Worm (Caenorhabditis elegans) whole organism, L3 larva: Measurements from ENCODE around the gene F21H12.3.

ENCODE experiments used
- R02D3.7 ChIP-seq: fragments of 150-350 bp; optimal IDR thresholded peaks from 2 replicates; lab custom pipeline; 2014; ENCODE audit warnings: missing biosample characterization, missing genetic modification characterization
- ZK546.5 ChIP-seq: sonication (generic microtip); optimal IDR thresholded peaks from 2 replicates; lab custom pipeline; 2017; ENCODE audit warnings: missing biosample characterization, missing genetic modification characterization
- aly-2 ChIP-seq: fragments of 150-350 bp; optimal IDR thresholded peaks from 2 replicates; lab custom pipeline; 2014; ENCODE audit warnings: missing biosample characterization, missing genetic modification characterization
- ama-1 ChIP-seq: fragments of 150-350 bp; optimal IDR thresholded peaks from 2 replicates; lab custom pipeline; 2018
- ceh-82 ChIP-seq: fragments of 150-350 bp; optimal IDR thresholded peaks from 2 replicates; lab custom pipeline; 2014; ENCODE audit warnings: missing biosample characterization, missing genetic modification characterization
- ceh-9 ChIP-seq: sonication (generic microtip); optimal IDR thresholded peaks from 2 replicates; lab custom pipeline; 2018; ENCODE audit warnings: missing biosample characterization, missing genetic modification characterization
- daf-12 ChIP-seq: fragments of 150-350 bp; optimal IDR thresholded peaks from 2 replicates; lab custom pipeline; 2014; ENCODE audit warnings: missing biosample characterization, missing genetic modification reagents, missing genetic modification characterization
- egl-27 ChIP-seq: sonication (generic microtip); optimal IDR thresholded peaks from 4 replicates; lab custom pipeline; 2017; ENCODE audit warnings: missing biosample characterization, missing genetic modification reagents, missing genetic modification characterization
- egl-5 ChIP-seq: fragments of 150-350 bp; optimal IDR thresholded peaks from 2 replicates; lab custom pipeline; 2017; ENCODE audit warnings: missing biosample characterization, missing genetic modification reagents, missing genetic modification characterization, inconsistent platforms
- elt-1 ChIP-seq: fragments of 150-350 bp; optimal IDR thresholded peaks from 2 replicates; lab custom pipeline; 2014; ENCODE audit warnings: missing biosample characterization, missing genetic modification characterization
- elt-2 ChIP-seq: sonication (generic microtip); optimal IDR thresholded peaks from 2 replicates; lab custom pipeline; 2016; ENCODE audit warnings: missing genetic modification reagents, mild to moderate bottlenecking, missing genetic modification characterization, missing compliant biosample characterization
- elt-3 ChIP-seq, 3 experiments: fragments of 150-350 bp in 1 of 3; sonication (generic microtip) in 2 of 3; optimal IDR thresholded peaks; 2 replicates in 2 of 3; 4 replicates in 1 of 3; lab custom pipeline; 2014 to 2017; ENCODE audit warnings: missing biosample characterization in 3 of 3, missing genetic modification characterization in 3 of 3
- eor-1 ChIP-seq, 2 experiments: fragments of 150-350 bp; optimal IDR thresholded peaks; 2 replicates each; lab custom pipeline; 2014 to 2018; ENCODE audit warnings: missing biosample characterization in 2 of 2, missing genetic modification characterization in 2 of 2
- fkh-10 ChIP-seq: sonication (generic microtip); optimal IDR thresholded peaks from 2 replicates; lab custom pipeline; 2017; ENCODE audit warnings: missing biosample characterization, missing genetic modification reagents, missing genetic modification characterization
- fkh-2 ChIP-seq: fragments of 150-350 bp; optimal IDR thresholded peaks from 2 replicates; lab custom pipeline; 2014; ENCODE audit warnings: missing biosample characterization, missing genetic modification reagents, missing genetic modification characterization
- fos-1 ChIP-seq: fragments of 150-350 bp; optimal IDR thresholded peaks from 2 replicates; lab custom pipeline; 2014; ENCODE audit warnings: missing biosample characterization, missing genetic modification characterization
- hmg-11 ChIP-seq: sonication (generic microtip); optimal IDR thresholded peaks from 2 replicates; lab custom pipeline; 2016; ENCODE audit warnings: missing genetic modification characterization, missing compliant biosample characterization
- jun-1 ChIP-seq: fragments of 150-350 bp; optimal IDR thresholded peaks from 2 replicates; lab custom pipeline; 2014; ENCODE audit warnings: missing biosample characterization, missing genetic modification reagents, missing genetic modification characterization
- lin-15B ChIP-seq: fragments of 150-350 bp; optimal IDR thresholded peaks from 2 replicates; lab custom pipeline; 2014; ENCODE audit warnings: missing biosample characterization, missing genetic modification characterization
- lin-39 ChIP-seq: fragments of 150-350 bp; optimal IDR thresholded peaks from 2 replicates; lab custom pipeline; 2018; ENCODE audit warnings: missing biosample characterization, missing genetic modification reagents, missing genetic modification characterization
- lsy-12 ChIP-seq: sonication (generic microtip); optimal IDR thresholded peaks from 2 replicates; lab custom pipeline; 2016; ENCODE audit warnings: mild to moderate bottlenecking, missing genetic modification characterization, missing compliant biosample characterization
- mml-1 ChIP-seq: fragments of 150-350 bp; sonication (generic microtip); optimal IDR thresholded peaks from 3 replicates; lab custom pipeline; 2014; ENCODE audit warnings: missing biosample characterization, missing genetic modification characterization
- nfya-1 ChIP-seq: sonication (generic microtip); optimal IDR thresholded peaks from 2 replicates; lab custom pipeline; 2017; ENCODE audit warnings: missing genetic modification characterization, mild to moderate bottlenecking, missing compliant biosample characterization, antibody characterized with exemption, moderate library complexity; ENCODE audit not compliant: insufficient read depth
- nhr-11 ChIP-seq: fragments of 150-350 bp; optimal IDR thresholded peaks from 2 replicates; lab custom pipeline; 2014; ENCODE audit warnings: missing biosample characterization, missing genetic modification characterization
- nhr-23 ChIP-seq: fragments of 150-350 bp; optimal IDR thresholded peaks from 2 replicates; lab custom pipeline; 2014; ENCODE audit warnings: missing biosample characterization, missing genetic modification reagents, missing genetic modification characterization
- nhr-237 ChIP-seq: fragments of 150-350 bp; optimal IDR thresholded peaks from 2 replicates; lab custom pipeline; 2014; ENCODE audit warnings: missing biosample characterization, missing genetic modification characterization
- nhr-25 ChIP-seq: sonication (generic microtip); optimal IDR thresholded peaks from 2 replicates; lab custom pipeline; 2017; ENCODE audit warnings: missing biosample characterization, missing genetic modification characterization
- nhr-28 ChIP-seq: fragments of 150-350 bp; optimal IDR thresholded peaks from 2 replicates; lab custom pipeline; 2014; ENCODE audit warnings: missing biosample characterization, missing genetic modification characterization
- nhr-43 ChIP-seq: sonication (generic microtip); optimal IDR thresholded peaks from 2 replicates; lab custom pipeline; 2016; ENCODE audit warnings: mild to moderate bottlenecking, missing genetic modification characterization, missing compliant biosample characterization; ENCODE audit not compliant: poor library complexity, severe bottlenecking
- nhr-67 ChIP-seq: fragments of 150-350 bp; optimal IDR thresholded peaks from 2 replicates; lab custom pipeline; 2014; ENCODE audit warnings: missing biosample characterization, missing genetic modification characterization
- nhr-76 ChIP-seq: fragments of 150-350 bp; sonication (generic microtip); optimal IDR thresholded peaks from 5 replicates; lab custom pipeline; 2014; ENCODE audit warnings: missing biosample characterization, missing genetic modification characterization
- pha-4 ChIP-seq: fragments of 150-350 bp; optimal IDR thresholded peaks from 2 replicates; lab custom pipeline; 2014; ENCODE audit warnings: missing biosample characterization, missing genetic modification reagents, missing genetic modification characterization
- pqm-1 ChIP-seq: fragments of 150-350 bp; optimal IDR thresholded peaks from 2 replicates; lab custom pipeline; 2017; ENCODE audit warnings: missing biosample characterization, missing genetic modification characterization, inconsistent platforms
- sea-2 ChIP-seq: fragments of 150-350 bp; sonication (generic microtip); optimal IDR thresholded peaks from 4 replicates; lab custom pipeline; 2014; ENCODE audit warnings: missing biosample characterization, missing genetic modification reagents, missing genetic modification characterization
- skn-1 ChIP-seq: fragments of 150-350 bp; optimal IDR thresholded peaks from 2 replicates; lab custom pipeline; 2014; ENCODE audit warnings: missing biosample characterization, missing genetic modification characterization
- snpc-4 ChIP-seq: fragments of 150-350 bp; optimal IDR thresholded peaks from 2 replicates; lab custom pipeline; 2014; ENCODE audit warnings: missing biosample characterization, missing genetic modification characterization
- tbx-2 ChIP-seq: sonication (generic microtip); optimal IDR thresholded peaks from 2 replicates; lab custom pipeline; 2016; ENCODE audit warnings: mild to moderate bottlenecking, missing genetic modification characterization, missing compliant biosample characterization
- unc-39 ChIP-seq: sonication (generic microtip); optimal IDR thresholded peaks from 4 replicates; lab custom pipeline; 2017; ENCODE audit warnings: missing biosample characterization, missing genetic modification characterization
- unc-62 ChIP-seq: fragments of 150-350 bp; sonication (generic microtip); optimal IDR thresholded peaks from 4 replicates; lab custom pipeline; 2014; ENCODE audit warnings: missing biosample characterization, missing genetic modification reagents, missing genetic modification characterization
- zag-1 ChIP-seq: fragments of 150-350 bp; optimal IDR thresholded peaks from 2 replicates; lab custom pipeline; 2014; ENCODE audit warnings: missing biosample characterization, missing genetic modification characterization

The F21H12.3 gene

ce11 chrII:6118163-6118562, 35.4 kb downstream of the F21H12.3 start, which contains the start of gene C29H12.6:
Gene C29H12.6, minus strand, starts transcription at chrII:6118263.
- TF ChIP-seq ceh-9 (tag; lab: Kevin White, UChicago) (no peak), nfya-1 (no peak), egl-27 (tag; lab: Kevin White, UChicago) (no peak), ZK546.5 (tag; lab: Kevin White, UChicago) (no peak), jun-1 (tag; lab: Kevin White, UChicago) (no peak), R02D3.7 (tag; lab: Kevin White, UChicago) (no peak), sea-2 (GFP tag; lab: Kevin White, UChicago) (no peak), pqm-1 (tag; lab: Kevin White, UChicago) (no peak), nhr-237 (tag; lab: Kevin White, UChicago) (no peak), nhr-76 (tag; lab: Kevin White, UChicago) (no peak), fos-1 (no peak), nhr-11 (tag; lab: Kevin White, UChicago) (no peak), ama-1 (lab: Kevin White, UChicago) (no peak), nhr-25 (tag; lab: Kevin White, UChicago) (no peak)
- TF ChIP-seq, all 47 proteins: peak for 0

ce11 chrII:6120548-6120947, 37.8 kb downstream of the F21H12.3 start:
- TF ChIP-seq fkh-2 (tag; lab: Kevin White, UChicago), result no peak
- no peak for TF ChIP-seq mml-1 (tag; lab: Kevin White, UChicago)
- no peak for TF ChIP-seq skn-1 (tag; lab: Kevin White, UChicago)
- no peak for TF ChIP-seq daf-12
- TF ChIP-seq jun-1 (tag; lab: Kevin White, UChicago), result no peak
- TF ChIP-seq unc-39 (tag; lab: Kevin White, UChicago), result no peak
- TF ChIP-seq nhr-67, result no peak
- TF ChIP-seq lin-39 (tag; lab: Kevin White, UChicago), result no peak
- TF ChIP-seq fos-1, result no peak
- TF ChIP-seq ZK546.5 (tag; lab: Kevin White, UChicago), result no peak

- TF ChIP-seq fkh-10 (GFP tag; lab: Kevin White, UChicago) (no peak), nhr-25 (tag; lab: Kevin White, UChicago) (no peak), lin-15B (tag; lab: Kevin White, UChicago) (peak; percentile 14), ceh-82 (tag; lab: Kevin White, UChicago) (no peak), nhr-28 (tag; lab: Kevin White, UChicago) (no peak), tbx-2 (tag; lab: Kevin White, UChicago) (no peak), hmg-11 (no peak), nhr-76 (tag; lab: Kevin White, UChicago) (no peak), nhr-237 (tag; lab: Kevin White, UChicago) (no peak), aly-2 (no peak), snpc-4 (tag; lab: Kevin White, UChicago) (peak; percentile 40), mml-1 (tag; lab: Kevin White, UChicago) (no peak), lin-39 (tag; lab: Kevin White, UChicago) (no peak), pha-4 (tag; lab: Kevin White, UChicago) (peak; percentile 50), eor-1 (tag; optimal IDR thresholded peaks at IDR 0.05; lab: Kevin White, UChicago) (no peak), elt-2 (tag; lab: Kevin White, UChicago) (peak; percentile 74), lsy-12 (no peak), nhr-67 (no peak), ZK546.5 (tag; lab: Kevin White, UChicago) (no peak), nhr-43 (tag; lab: Kevin White, UChicago) (no peak), egl-5 (tag; lab: Kevin White, UChicago) (no peak), R02D3.7 (tag; lab: Kevin White, UChicago) (no peak), nfya-1 (peak; percentile 4), daf-12 (no peak), zag-1 (tag; lab: Kevin White, UChicago) (no peak), fos-1 (no peak), elt-1 (tag; lab: Kevin White, UChicago) (no peak), pqm-1 (tag; lab: Kevin White, UChicago) (peak; percentile 66), unc-62 (GFP tag; lab: Kevin White, UChicago) (no peak), elt-3 (tag; optimal IDR thresholded peaks at IDR 0.05; lab: Kevin White, UChicago) (no peak), nhr-23 (no peak)
- TF ChIP-seq, all 47 proteins: peak for 6
Measured at ce11 chrII:6122641-6123424, 40.1 kb downstream of the F21H12.3 start.
